Fruit fly (Drosophila melanogaster) S2 (cell line): ENCODE data around the gene CG13055.

ENCODE experiments used
- CG8478 ChIP-seq: fragments of >200 bp; optimal IDR thresholded peaks from 2 replicates; lab custom pipeline; 2018
- CTCF ChIP-seq, 2 experiments: fragments of >200 bp; optimal IDR thresholded peaks; 2 replicates each; lab custom pipeline; 2018

CG13055 gene

DNA sequence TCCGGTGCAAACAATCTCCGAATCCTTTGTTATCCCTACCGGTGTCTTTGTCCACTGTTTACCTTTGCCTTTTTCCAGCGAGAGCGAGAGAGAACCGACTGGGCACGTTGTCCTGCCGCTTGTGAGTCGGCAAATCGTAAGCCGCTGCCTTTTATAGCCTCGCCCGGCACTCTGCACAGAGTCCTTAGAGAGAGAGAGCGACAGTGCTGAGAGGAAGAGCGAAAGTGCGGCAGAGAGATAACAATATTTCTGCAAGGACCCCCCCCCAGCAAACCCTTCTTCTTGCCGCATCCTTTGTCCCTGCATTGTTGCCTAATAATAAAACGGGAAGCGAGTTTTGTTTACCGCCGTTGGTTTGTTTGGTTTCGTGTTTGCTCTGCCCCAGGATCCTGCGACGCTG, at the start of gene CG13055:
Gene CG13055 (minus strand): TSS at position 101 of the 400 bp plus-strand sequence.
- TF ChIP-seq CTCF (optimal IDR thresholded peaks at IDR 0.05; lab: Kevin White, UChicago) = no peak
- TF ChIP-seq CG8478 (lab: Kevin White, UChicago) = no peak

DNA sequence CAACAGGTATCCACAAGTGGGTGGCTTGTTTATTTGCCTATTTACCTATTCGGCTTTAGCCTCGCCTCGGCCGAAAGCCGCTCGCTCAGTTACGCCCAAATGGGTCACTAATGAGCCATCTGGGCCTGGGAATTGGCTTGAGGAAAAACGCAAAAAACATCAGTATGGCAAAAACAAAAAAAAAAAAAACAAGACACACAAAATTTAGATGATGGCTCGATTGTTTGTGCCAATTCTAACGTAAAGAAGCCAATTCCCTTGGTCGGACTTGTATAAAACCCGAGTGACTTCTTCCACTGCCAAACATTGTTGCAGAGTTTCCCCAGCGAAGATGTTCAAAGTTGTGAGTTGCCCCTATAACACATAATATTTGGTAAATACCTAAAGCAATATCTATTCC, 49.0 kb upstream of the CG13055 start, which contains the start of gene CG4982:
Gene CG4982 (plus strand): TSS at position 301 of the 400 bp plus-strand sequence.
- TF ChIP-seq CG8478 (lab: Kevin White, UChicago) (no peak), CTCF (optimal IDR thresholded peaks at IDR 0.05; lab: Kevin White, UChicago) (no peak)

DNA sequence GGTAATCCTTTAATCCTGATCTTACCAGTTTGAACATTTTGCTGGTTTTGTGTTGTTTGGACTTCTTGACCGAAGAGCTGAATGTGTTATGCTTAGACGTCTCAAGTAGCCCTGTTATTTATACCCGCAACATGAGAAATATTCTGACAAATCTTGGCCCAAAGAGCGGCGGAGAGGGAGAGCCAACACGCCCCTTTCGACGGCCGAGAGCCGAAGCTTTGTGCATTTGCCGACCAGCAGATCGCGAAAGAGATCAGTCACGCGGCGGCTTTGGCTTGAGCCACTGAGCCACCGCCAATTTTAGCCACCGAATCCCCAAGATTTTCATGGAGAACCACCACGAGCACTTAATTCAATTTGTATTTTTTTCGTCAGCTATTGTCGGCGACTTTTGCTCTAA, 43.3 kb upstream of the CG13055 start, which contains the start of gene CG4962:
Gene CG4962 (minus strand): TSS at position 101 of the 400 bp plus-strand sequence.
- no peak for TF ChIP-seq CG8478 (lab: Kevin White, UChicago)
- TF ChIP-seq CTCF (optimal IDR thresholded peaks at IDR 0.05; lab: Kevin White, UChicago) = no peak

DNA sequence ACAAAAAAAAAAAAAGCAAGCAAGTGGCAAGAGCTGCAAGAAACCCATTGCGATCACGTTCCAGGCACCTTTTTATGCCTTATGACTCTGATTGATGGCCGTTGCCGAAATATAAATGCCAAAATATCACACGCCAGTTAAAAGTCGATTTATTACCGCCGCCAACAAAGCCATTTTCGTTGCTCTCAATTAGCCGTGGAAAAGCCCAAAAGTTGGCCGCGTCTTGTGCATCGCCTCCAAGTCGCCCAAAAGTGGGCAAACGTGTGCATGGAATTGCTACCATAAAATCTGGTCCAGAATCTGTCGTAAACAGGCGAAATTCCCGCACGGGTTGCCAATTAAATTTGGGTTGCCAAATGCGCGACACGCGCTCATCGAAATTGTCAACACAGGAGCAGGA, 39.5 kb upstream of the CG13055 start:
- TF ChIP-seq CG8478 (lab: Kevin White, UChicago) (no peak), CTCF (optimal IDR thresholded peaks at IDR 0.05; lab: Kevin White, UChicago) (no peak)

DNA sequence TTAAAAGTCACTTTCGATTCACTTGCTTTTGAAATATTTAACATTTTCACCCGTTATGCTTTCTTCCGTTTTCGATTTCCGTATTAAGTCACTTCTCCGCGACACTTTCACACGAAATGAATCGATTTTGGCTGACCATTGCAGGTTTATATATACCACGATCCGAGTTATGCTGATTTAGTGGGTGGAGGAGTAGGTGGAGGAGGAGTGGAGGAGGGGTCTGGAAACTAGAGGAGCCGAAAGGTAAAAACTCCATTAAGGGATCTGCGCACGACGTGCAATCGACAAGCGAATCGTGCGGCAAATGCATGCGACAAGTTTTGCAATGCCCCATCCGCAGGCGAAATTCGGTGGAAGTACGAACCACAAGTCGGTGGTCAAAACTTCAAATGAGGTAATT, 38.7 kb upstream of the CG13055 start, which contains the start of gene CG13045:
Gene CG13045 (minus strand): TSS at position 101 of the 400 bp plus-strand sequence.
- no peak for TF ChIP-seq CTCF (optimal IDR thresholded peaks at IDR 0.05; lab: Kevin White, UChicago)
- no peak for TF ChIP-seq CG8478 (lab: Kevin White, UChicago)

DNA sequence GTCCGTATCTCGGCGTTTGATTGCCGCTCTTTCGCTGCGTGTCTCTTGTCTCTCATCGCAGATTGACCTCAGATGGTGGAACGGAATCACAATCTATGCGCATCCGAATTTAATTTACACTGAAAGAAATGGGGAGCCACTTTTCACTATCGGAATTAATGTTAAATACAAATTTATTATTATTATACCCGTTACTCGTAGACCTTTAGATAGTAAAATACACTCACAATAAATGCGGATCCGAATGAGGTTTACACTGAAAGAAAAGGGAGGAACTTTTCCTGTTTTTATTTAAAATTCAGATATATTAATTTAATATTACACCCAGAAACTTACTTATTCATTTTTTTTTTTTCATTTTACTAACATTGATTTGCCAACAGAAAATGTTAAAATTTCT, 36.9 kb upstream of the CG13055 start:
- TF ChIP-seq CG8478 (lab: Kevin White, UChicago) (no peak), CTCF (optimal IDR thresholded peaks at IDR 0.05; lab: Kevin White, UChicago) (no peak)

DNA sequence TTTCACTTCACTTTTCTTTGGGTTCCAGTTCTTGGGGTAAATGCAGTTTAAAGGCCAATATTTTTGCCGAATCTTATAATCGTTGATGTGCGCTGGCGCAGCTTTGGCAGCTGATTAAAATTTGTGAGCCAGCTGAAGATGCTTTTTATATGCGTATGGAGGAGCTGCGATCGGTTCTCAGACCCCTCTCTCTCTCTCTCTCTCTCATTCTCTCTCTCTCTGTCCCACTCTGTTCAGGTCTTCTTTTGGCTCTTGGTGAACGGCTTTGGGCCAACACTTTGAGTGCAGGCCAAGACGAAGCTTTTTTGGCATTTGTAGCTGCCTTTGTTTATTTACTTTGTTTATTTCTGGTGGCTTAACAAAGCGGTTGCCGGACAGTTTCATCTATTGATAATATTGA, 36.2 kb upstream of the CG13055 start, which contains the start of gene CG13046:
Gene CG13046 (minus strand): TSS at position 101 of the 400 bp plus-strand sequence.
- no peak for TF ChIP-seq CG8478 (lab: Kevin White, UChicago)
- TF ChIP-seq CTCF (optimal IDR thresholded peaks at IDR 0.05; lab: Kevin White, UChicago) = no peak

DNA sequence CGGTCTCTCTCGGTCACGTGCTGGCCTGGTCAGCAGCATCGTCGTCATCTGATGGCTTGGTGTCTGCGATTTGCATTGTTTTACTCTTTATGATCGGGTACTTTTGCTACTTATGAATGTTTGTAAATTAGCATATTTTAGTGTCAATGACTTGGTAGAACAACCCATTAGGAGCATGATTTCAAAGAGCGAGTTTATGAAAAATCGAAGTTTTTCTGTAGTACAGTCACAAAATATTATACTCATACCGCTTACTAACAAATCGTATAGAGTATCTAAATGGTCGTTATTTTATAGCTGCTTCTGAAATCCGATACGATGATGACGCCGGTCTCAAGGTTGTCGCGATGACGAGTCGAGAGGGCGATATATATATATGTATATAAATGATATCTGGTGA, 34.1 kb upstream of the CG13055 start:
- TF ChIP-seq CG8478 (lab: Kevin White, UChicago) (no peak), CTCF (optimal IDR thresholded peaks at IDR 0.05; lab: Kevin White, UChicago) (no peak)

DNA sequence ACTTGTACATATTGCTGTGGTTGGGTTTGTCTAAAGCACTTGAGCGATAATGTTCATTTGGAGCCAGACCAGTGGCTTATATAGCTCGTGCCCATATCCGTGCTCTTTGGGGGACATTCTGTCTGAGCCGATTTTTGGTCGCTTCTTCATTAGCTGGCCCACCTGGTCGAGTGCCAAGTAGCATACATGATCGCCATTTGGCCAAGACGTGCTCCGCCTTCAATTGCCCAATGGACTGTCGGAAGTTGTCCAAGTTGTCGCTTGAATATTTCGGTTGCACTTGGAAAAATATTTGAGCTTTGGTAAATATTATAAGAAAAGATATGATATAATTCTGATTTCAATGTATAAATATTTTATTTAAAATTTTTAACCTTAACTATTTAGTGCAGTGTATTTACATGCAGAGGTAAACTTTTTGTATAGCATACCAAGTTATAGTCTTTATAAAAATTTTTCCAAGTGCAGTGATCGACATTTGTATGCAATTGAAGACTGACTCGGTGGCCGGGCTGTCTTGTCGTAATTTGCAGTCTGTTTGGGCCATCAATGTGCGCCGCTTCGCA, 33.3 kb upstream of the CG13055 start, which contains the start of gene CG13047:
Gene CG13047 (minus strand): TSS at position 51 of the 566 bp plus-strand sequence.
- TF ChIP-seq CTCF (optimal IDR thresholded peaks at IDR 0.05; lab: Kevin White, UChicago) (no peak), CG8478 (lab: Kevin White, UChicago) (no peak)

DNA sequence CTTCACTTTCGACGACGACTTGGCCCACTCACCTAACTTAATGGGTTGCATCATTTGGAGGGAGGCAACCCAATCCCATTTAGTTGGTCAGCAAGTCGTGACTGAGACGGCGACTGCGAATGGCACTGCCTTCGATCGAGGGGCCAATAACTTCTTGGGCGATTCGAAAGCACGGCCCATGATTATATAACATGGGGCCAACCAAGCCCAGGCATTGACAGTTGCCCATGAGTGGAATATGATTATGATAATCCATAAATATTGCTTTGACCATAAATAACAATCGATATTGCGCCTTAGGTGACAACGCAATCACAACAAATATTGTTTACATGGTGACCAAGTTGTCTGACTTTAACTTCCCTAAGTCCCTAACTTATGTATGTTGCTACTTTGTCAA, 31.7 kb upstream of the CG13055 start, which contains the start of gene CG13048:
Gene CG13048 (minus strand): TSS at position 101 of the 400 bp plus-strand sequence.
- TF ChIP-seq CG8478 (lab: Kevin White, UChicago) = no peak
- TF ChIP-seq CTCF (optimal IDR thresholded peaks at IDR 0.05; lab: Kevin White, UChicago) = no peak

DNA sequence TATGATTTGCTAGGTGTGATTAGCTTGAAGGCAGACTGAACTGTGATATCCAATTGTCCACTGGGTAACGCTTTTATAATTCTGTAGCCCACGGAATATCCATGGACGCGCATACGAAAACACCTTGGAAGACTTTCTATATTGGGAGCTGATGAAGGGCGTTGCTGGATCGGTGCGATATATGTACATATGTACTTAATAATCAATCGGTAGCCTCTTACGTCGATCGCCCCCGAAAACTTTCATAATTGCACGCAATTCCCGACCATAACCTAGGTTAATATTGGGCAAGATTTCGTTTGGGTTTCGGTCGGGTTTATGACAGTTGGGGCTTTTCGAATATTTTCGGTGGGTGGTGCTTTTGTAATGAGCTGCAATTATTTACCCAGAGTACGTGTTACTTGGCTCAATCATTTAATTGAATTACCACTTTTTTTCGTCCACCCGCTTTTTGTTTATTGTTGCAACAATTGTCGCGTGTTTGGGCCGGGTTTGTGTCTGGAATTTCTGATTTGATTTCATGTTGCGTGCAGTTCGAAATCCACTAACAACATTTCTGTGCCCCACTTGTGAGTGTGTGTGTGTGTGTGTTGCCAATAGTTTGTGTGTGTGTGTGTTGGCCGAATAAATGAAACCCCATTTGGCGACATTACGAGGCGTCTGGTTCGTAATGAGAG, 29.9 kb upstream of the CG13055 start, which contains the start of gene CG13049:
Gene CG13049 (minus strand): TSS at position 51 of the 677 bp plus-strand sequence.
- TF ChIP-seq CG8478 (lab: Kevin White, UChicago) (no peak), CTCF (optimal IDR thresholded peaks at IDR 0.05; lab: Kevin White, UChicago) (no peak)

DNA sequence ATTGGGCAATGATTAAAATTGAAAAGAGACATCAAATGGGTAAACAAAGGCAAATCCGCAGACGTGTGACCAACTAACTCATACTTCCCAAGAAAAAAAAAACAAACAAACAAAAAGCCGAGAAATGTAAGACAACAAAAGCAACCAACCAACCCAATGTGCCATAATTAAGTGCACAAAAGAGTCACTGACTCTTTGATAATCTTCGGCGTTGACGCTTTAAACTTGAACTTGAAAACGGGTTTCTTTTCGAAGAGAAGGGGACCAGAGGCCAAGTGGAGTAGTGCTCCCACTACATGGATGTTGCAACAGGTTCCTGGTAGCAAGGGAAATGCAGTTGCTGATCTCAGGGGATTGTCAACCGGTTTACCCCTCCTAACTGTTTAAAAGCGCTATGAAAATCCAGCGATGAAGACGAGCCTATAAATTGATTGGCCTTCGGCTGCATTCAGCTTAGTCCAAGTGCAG, 27.9 kb upstream of the CG13055 start, which contains the start of gene CG13064:
Gene CG13064 (plus strand): TSS at position 418 of the 468 bp plus-strand sequence.
- no peak for TF ChIP-seq CG8478 (lab: Kevin White, UChicago)

DNA sequence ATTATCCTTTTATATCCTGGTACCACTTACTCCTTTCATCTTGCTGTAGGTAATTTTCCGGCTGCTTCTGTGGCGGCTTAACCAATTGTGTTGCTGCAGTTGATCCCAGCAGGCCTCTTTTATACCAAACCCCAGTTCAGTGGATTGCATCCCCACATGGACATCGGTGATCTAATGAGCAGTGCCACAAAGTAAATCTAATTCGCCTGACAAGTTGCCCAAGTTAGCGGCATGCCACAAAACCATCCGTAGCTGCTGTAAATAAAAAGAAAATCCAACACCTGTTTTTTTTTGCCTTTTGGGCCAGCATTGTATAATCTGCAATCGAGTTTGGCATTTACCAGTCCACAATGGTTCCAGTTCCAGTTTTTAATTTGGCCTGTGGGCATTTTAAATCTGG, 27.0 kb upstream of the CG13055 start, which contains the start of gene CG13050:
Gene CG13050 (minus strand): TSS at position 101 of the 400 bp plus-strand sequence.
- TF ChIP-seq CTCF (optimal IDR thresholded peaks at IDR 0.05; lab: Kevin White, UChicago) = no peak

DNA sequence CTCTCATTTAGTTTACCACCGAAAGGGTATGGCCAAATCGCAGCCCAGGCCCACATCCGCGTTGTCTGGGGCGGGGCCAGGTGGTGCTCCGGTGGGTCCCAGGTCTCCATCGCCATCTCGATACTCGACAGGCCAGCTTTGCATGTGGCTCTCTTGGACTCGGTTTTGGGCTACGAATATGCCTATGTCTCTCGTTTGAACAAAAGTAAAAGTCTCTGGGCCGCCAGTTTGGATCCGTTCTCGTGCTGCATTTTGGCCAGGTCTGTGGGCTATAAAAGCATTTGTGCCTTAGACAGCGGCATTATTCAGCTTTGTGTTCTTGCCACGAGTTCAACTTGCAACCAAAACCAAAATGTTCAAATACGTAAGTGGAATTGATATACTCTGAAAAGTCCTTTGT, 25.0 kb upstream of the CG13055 start, which contains the start of gene CG13065:
Gene CG13065 (plus strand): TSS at position 301 of the 400 bp plus-strand sequence.
- TF ChIP-seq CTCF (optimal IDR thresholded peaks at IDR 0.05; lab: Kevin White, UChicago) (no peak), CG8478 (lab: Kevin White, UChicago) (no peak)
